Worm (Caenorhabditis elegans): ENCODE data around the gene twnk-1.

The twnk-1 gene

ce11 chrX:5772538-5773154 lies 18.4 kb upstream of the twnk-1 start:
- TF ChIP-seq flt-1 (GFP tag; IDR thresholded peaks at IDR 0.05): no peak
- TF ChIP-seq ets-7 (tag; optimal IDR thresholded peaks at IDR 0.05): no peak
- TF ChIP-seq aly-1 (tag; optimal IDR thresholded peaks at IDR 0.05): no peak
- no peak for TF ChIP-seq hnd-1 (tag; optimal IDR thresholded peaks at IDR 0.05)

- no peak for TF ChIP-seq aly-1 (tag; optimal IDR thresholded peaks at IDR 0.05)
- TF ChIP-seq ama-1 (optimal IDR thresholded peaks at IDR 0.05): no peak
- TF ChIP-seq B0310.2 (tag; optimal IDR thresholded peaks at IDR 0.05): no peak
- TF ChIP-seq sea-1 (GFP tag; conservative IDR thresholded peaks at IDR 0.05): no peak
- no peak for TF ChIP-seq tbx-11 (GFP tag; IDR thresholded peaks at IDR 0.05)
- no peak for TF ChIP-seq flt-1 (GFP tag; IDR thresholded peaks at IDR 0.05)
- TF ChIP-seq hmbx-1 (tag; optimal IDR thresholded peaks at IDR 0.05): no peak
- no peak for TF ChIP-seq tra-4 (tag; optimal IDR thresholded peaks at IDR 0.05)
- no peak for TF ChIP-seq F13C5.2 (tag; optimal IDR thresholded peaks at IDR 0.05)
- TF ChIP-seq tbx-37 (GFP tag; conservative IDR thresholded peaks at IDR 0.05): no peak
- no peak for TF ChIP-seq hmg-4 (GFP tag; optimal IDR thresholded peaks at IDR 0.05)
- TF ChIP-seq ceh-36 (tag; optimal IDR thresholded peaks at IDR 0.05): no peak
- TF ChIP-seq pes-1 (GFP tag; IDR thresholded peaks at IDR 0.05): no peak
- TF ChIP-seq scrt-1 (GFP tag; IDR thresholded peaks at IDR 0.05): no peak
Observed at ce11 chrX:5773471-5773870, 17.5 kb upstream of the twnk-1 start, which contains the start of gene sym-3. Gene sym-3 (plus strand): TSS chrX:5773771.

- TF ChIP-seq hmg-4 (GFP tag; optimal IDR thresholded peaks at IDR 0.05): peak; percentile 33
- 0 out of 2 replicates have a peak, but pooled peaks have one; percentile 26 for TF ChIP-seq sea-1 (GFP tag; conservative IDR thresholded peaks at IDR 0.05)
- TF ChIP-seq F13C5.2 (tag; optimal IDR thresholded peaks at IDR 0.05): peak; percentile 59
- TF ChIP-seq ama-1 (optimal IDR thresholded peaks at IDR 0.05): no peak
- peak; percentile 63 for TF ChIP-seq aly-1 (tag; optimal IDR thresholded peaks at IDR 0.05)
- peak; percentile 7; the same call in 1 of the 2 replicates for TF ChIP-seq pes-1 (GFP tag; IDR thresholded peaks at IDR 0.05)
Observed at ce11 chrX:5775804-5776252, 15.2 kb upstream of the twnk-1 start.

ce11 chrX:5780672-5781182 lies 10.3 kb upstream of the twnk-1 start, which contains the start of gene sft-4:
Gene sft-4 (minus strand): TSS chrX:5780722.
- TF ChIP-seq hmbx-1 (tag; optimal IDR thresholded peaks at IDR 0.05) (no peak), tbx-11 (GFP tag; IDR thresholded peaks at IDR 0.05) (no peak), sea-1 (GFP tag; conservative IDR thresholded peaks at IDR 0.05) (no peak), B0310.2 (tag; optimal IDR thresholded peaks at IDR 0.05) (no peak), hnd-1 (tag; optimal IDR thresholded peaks at IDR 0.05) (no peak), aly-1 (tag; optimal IDR thresholded peaks at IDR 0.05) (no peak), F13C5.2 (tag; optimal IDR thresholded peaks at IDR 0.05) (no peak), tbx-37 (GFP tag; conservative IDR thresholded peaks at IDR 0.05) (no peak), pes-1 (GFP tag; IDR thresholded peaks at IDR 0.05) (no peak), tra-4 (tag; optimal IDR thresholded peaks at IDR 0.05) (no peak), ama-1 (optimal IDR thresholded peaks at IDR 0.05) (no peak), ets-7 (tag; optimal IDR thresholded peaks at IDR 0.05) (no peak)

ce11 chrX:5781294-5781693 lies 9.7 kb upstream of the twnk-1 start:
- TF ChIP-seq hmg-4 (GFP tag; optimal IDR thresholded peaks at IDR 0.05) (no peak), hnd-1 (tag; optimal IDR thresholded peaks at IDR 0.05) (no peak), scrt-1 (GFP tag; IDR thresholded peaks at IDR 0.05) (no peak), ceh-13 (GFP tag; optimal IDR thresholded peaks at IDR 0.05) (no peak), pes-1 (GFP tag; IDR thresholded peaks at IDR 0.05) (no peak), ets-7 (tag; optimal IDR thresholded peaks at IDR 0.05) (no peak)

- TF ChIP-seq scrt-1 (GFP tag; IDR thresholded peaks at IDR 0.05): no peak
- TF ChIP-seq ets-7 (tag; optimal IDR thresholded peaks at IDR 0.05): no peak
- no peak for TF ChIP-seq pes-1 (GFP tag; IDR thresholded peaks at IDR 0.05)
- no peak for TF ChIP-seq ceh-13 (GFP tag; optimal IDR thresholded peaks at IDR 0.05)
- TF ChIP-seq ceh-36 (tag; optimal IDR thresholded peaks at IDR 0.05): no peak
- TF ChIP-seq B0310.2 (tag; optimal IDR thresholded peaks at IDR 0.05): no peak
- TF ChIP-seq ama-1 (optimal IDR thresholded peaks at IDR 0.05): no peak
- no peak for TF ChIP-seq F13C5.2 (tag; optimal IDR thresholded peaks at IDR 0.05)
- no peak for TF ChIP-seq sea-1 (GFP tag; conservative IDR thresholded peaks at IDR 0.05)
- no peak for TF ChIP-seq aly-1 (tag; optimal IDR thresholded peaks at IDR 0.05)
- TF ChIP-seq tbx-11 (GFP tag; IDR thresholded peaks at IDR 0.05): no peak
- no peak for TF ChIP-seq tra-4 (tag; optimal IDR thresholded peaks at IDR 0.05)
- no peak for TF ChIP-seq hmg-4 (GFP tag; optimal IDR thresholded peaks at IDR 0.05)
- no peak for TF ChIP-seq tbx-37 (GFP tag; conservative IDR thresholded peaks at IDR 0.05)
- no peak for TF ChIP-seq hnd-1 (tag; optimal IDR thresholded peaks at IDR 0.05)
- no peak for TF ChIP-seq hmbx-1 (tag; optimal IDR thresholded peaks at IDR 0.05)
- TF ChIP-seq flt-1 (GFP tag; IDR thresholded peaks at IDR 0.05): no peak
Observed at ce11 chrX:5782153-5782552, 8.9 kb upstream of the twnk-1 start, which contains the start of gene gakh-1. Gene gakh-1 (plus strand): TSS chrX:5782499.

ce11 chrX:5786193-5786592 lies 4.8 kb upstream of the twnk-1 start, which contains the start of gene F46G11.6:
Gene F46G11.6 (plus strand): TSS chrX:5786493.
- TF ChIP-seq ama-1 (optimal IDR thresholded peaks at IDR 0.05) (no peak), hmg-4 (GFP tag; optimal IDR thresholded peaks at IDR 0.05) (no peak), aly-1 (tag; optimal IDR thresholded peaks at IDR 0.05) (no peak), tbx-11 (GFP tag; IDR thresholded peaks at IDR 0.05) (no peak), sea-1 (GFP tag; conservative IDR thresholded peaks at IDR 0.05) (no peak), tbx-37 (GFP tag; conservative IDR thresholded peaks at IDR 0.05) (no peak), ceh-13 (GFP tag; optimal IDR thresholded peaks at IDR 0.05) (no peak), hnd-1 (tag; optimal IDR thresholded peaks at IDR 0.05) (no peak), pes-1 (GFP tag; IDR thresholded peaks at IDR 0.05) (no peak), F13C5.2 (tag; optimal IDR thresholded peaks at IDR 0.05) (no peak), ceh-36 (tag; optimal IDR thresholded peaks at IDR 0.05) (no peak), hmbx-1 (tag; optimal IDR thresholded peaks at IDR 0.05) (no peak), ets-7 (tag; optimal IDR thresholded peaks at IDR 0.05) (no peak), tra-4 (tag; optimal IDR thresholded peaks at IDR 0.05) (no peak), flt-1 (GFP tag; IDR thresholded peaks at IDR 0.05) (no peak), scrt-1 (GFP tag; IDR thresholded peaks at IDR 0.05) (no peak), B0310.2 (tag; optimal IDR thresholded peaks at IDR 0.05) (no peak)

Measured in whole organism, early embryonic.